Worm (Caenorhabditis elegans): ENCODE measurements around the gene F40A3.6.

F40A3.6 gene

ce11 chrV:7928660-7929059, 35.0 kb upstream of the F40A3.6 start, which contains the start of gene srsx-5:
Gene srsx-5 (plus strand): TSS chrV:7928960.
- no peak for TF ChIP-seq ztf-22 (GFP tag; optimal IDR thresholded peaks at IDR 0.05)
- no peak for TF ChIP-seq somi-1 (GFP tag; optimal IDR thresholded peaks at IDR 0.05)
- no peak for TF ChIP-seq nhr-90 (tag; optimal IDR thresholded peaks at IDR 0.05)
- no peak for TF ChIP-seq mxl-1 (tag; optimal IDR thresholded peaks at IDR 0.05)
- TF ChIP-seq sptf-2 (GFP tag; optimal IDR thresholded peaks at IDR 0.05): no peak
- TF ChIP-seq tbp1 (GFP tag; optimal IDR thresholded peaks at IDR 0.05): no peak
- no peak for TF ChIP-seq hlh-12 (tag; optimal IDR thresholded peaks at IDR 0.05)
- no peak for TF ChIP-seq Y79H2A.3 (GFP tag; conservative IDR thresholded peaks at IDR 0.05)
- TF ChIP-seq B0035.1 (tag; optimal IDR thresholded peaks at IDR 0.05): no peak
- TF ChIP-seq bed-1 (GFP tag; IDR thresholded peaks at IDR 0.05): no peak
- no peak for TF ChIP-seq madf-8 (GFP tag; conservative IDR thresholded peaks at IDR 0.05)
- TF ChIP-seq repo-1 (tag; optimal IDR thresholded peaks at IDR 0.05): no peak
- TF ChIP-seq Y67H2A.10 (GFP tag; conservative IDR thresholded peaks at IDR 0.05): no peak
- no peak for TF ChIP-seq B0261.1 (tag; optimal IDR thresholded peaks at IDR 0.05)
- TF ChIP-seq ztf-3 (GFP tag; optimal IDR thresholded peaks at IDR 0.05): no peak

- TF ChIP-seq Y79H2A.3 (GFP tag; conservative IDR thresholded peaks at IDR 0.05): no peak
- TF ChIP-seq lin-35 (GFP tag; optimal IDR thresholded peaks at IDR 0.05): no peak
- no peak for TF ChIP-seq him-1 (tag; optimal IDR thresholded peaks at IDR 0.05)
- TF ChIP-seq B0035.1 (tag; optimal IDR thresholded peaks at IDR 0.05): no peak
- no peak for TF ChIP-seq akir-1 (GFP tag; optimal IDR thresholded peaks at IDR 0.05)
- TF ChIP-seq cebp-2 (GFP tag; IDR thresholded peaks at IDR 0.05): no peak
- no peak for TF ChIP-seq ekl-4 (GFP tag; IDR thresholded peaks at IDR 0.05)
- TF ChIP-seq hlh-12 (tag; optimal IDR thresholded peaks at IDR 0.05): no peak
Observed at ce11 chrV:7926784-7927183, 33.1 kb upstream of the F40A3.6 start, which contains the start of gene srsx-6. Gene srsx-6 (plus strand): TSS chrV:7927084.

- TF ChIP-seq pbrm-1 (GFP tag; IDR thresholded peaks at IDR 0.05) (no peak), F37B4.10 (GFP tag; IDR thresholded peaks at IDR 0.05) (no peak), bed-2 (GFP tag; IDR thresholded peaks at IDR 0.05) (no peak), F39B2.1 (GFP tag; IDR thresholded peaks at IDR 0.05) (no peak)
Observed at ce11 chrV:7925483-7925882, 31.8 kb upstream of the F40A3.6 start, which contains the start of gene srsx-7. Gene srsx-7 (plus strand): TSS chrV:7925783.

DNA sequence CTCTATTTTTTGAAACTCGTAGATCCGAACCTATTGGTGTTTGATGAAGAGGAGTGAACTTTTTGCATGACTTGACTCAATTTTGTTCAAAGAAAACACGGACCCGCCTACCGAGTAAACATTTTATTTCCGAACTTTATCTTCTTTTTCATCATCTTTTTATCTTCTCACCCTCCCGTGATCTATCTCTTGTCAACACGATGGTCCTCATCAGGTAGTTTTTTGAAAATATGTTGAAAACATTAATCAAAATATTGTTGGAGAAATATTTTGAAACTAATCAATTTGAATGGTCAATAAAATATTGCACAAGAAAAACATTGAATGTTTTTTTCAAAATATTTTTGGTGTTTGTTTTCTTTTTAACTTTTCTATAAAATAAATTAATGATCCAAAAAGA, 14.8 kb upstream of the F40A3.6 start:
- TF ChIP-seq mes-4 (tag; optimal IDR thresholded peaks at IDR 0.05): no peak
- no peak for TF ChIP-seq F39B2.1 (GFP tag; IDR thresholded peaks at IDR 0.05)
- no peak for TF ChIP-seq lin-54 (GFP tag; optimal IDR thresholded peaks at IDR 0.05)
- TF ChIP-seq nhr-90 (tag; optimal IDR thresholded peaks at IDR 0.05): no peak
- no peak for TF ChIP-seq fkh-3 (tag; optimal IDR thresholded peaks at IDR 0.05)
- TF ChIP-seq attf-5 (GFP tag; optimal IDR thresholded peaks at IDR 0.05): no peak
- TF ChIP-seq lin-35 (GFP tag; optimal IDR thresholded peaks at IDR 0.05): no peak
- TF ChIP-seq zim-3 (tag; optimal IDR thresholded peaks at IDR 0.05): no peak
- no peak for TF ChIP-seq let-526 (GFP tag; IDR thresholded peaks at IDR 0.05)
- no peak for TF ChIP-seq pha-4 (tag; optimal IDR thresholded peaks at IDR 0.05)
- no peak for TF ChIP-seq mxl-1 (tag; optimal IDR thresholded peaks at IDR 0.05)
- no peak for TF ChIP-seq ama-1 (optimal IDR thresholded peaks at IDR 0.05)
- TF ChIP-seq ama-1 (GFP tag; optimal IDR thresholded peaks at IDR 0.05): no peak
- no peak for TF ChIP-seq F22D6.2 (tag; optimal IDR thresholded peaks at IDR 0.05)
- no peak for TF ChIP-seq ccch-3 (GFP tag; optimal IDR thresholded peaks at IDR 0.05)
